Fruit fly (Drosophila melanogaster) whole organism, adult: ENCODE data around the gene Smyd5.

Source experiments
- CG11617 ChIP-seq: fragments of 200-800 bp; sonication (Bioruptor generic); optimal IDR thresholded peaks from 2 replicates; lab custom pipeline; 2017; ENCODE audit warnings: mild to moderate bottlenecking, missing biosample characterization, missing genetic modification reagents, missing genetic modification characterization
- CG12768 ChIP-seq: fragments of 200-800 bp; sonication (Bioruptor generic); optimal IDR thresholded peaks from 2 replicates; lab custom pipeline; 2017; ENCODE audit warnings: missing biosample characterization, missing genetic modification characterization, mild to moderate bottlenecking, moderate library complexity, missing genetic modification reagents
- CG14711 ChIP-seq: fragments of 200-800 bp; sonication (Bioruptor generic); optimal IDR thresholded peaks from 2 replicates; lab custom pipeline; 2018; ENCODE audit warnings: missing biosample characterization, mild to moderate bottlenecking, missing genetic modification characterization, moderate library complexity
- CG1620 ChIP-seq: fragments of 200-800 bp; sonication (Bioruptor generic); optimal IDR thresholded peaks from 2 replicates; lab custom pipeline; 2016; ENCODE audit warnings: missing biosample characterization, missing genetic modification characterization
- CG33017 ChIP-seq: fragments of 200-800 bp; sonication (Bioruptor generic); optimal IDR thresholded peaks from 2 replicates; lab custom pipeline; 2018; ENCODE audit warnings: missing biosample characterization, mild to moderate bottlenecking, missing genetic modification characterization, moderate library complexity
- CG5204 ChIP-seq: fragments of 200-800 bp; sonication (Bioruptor generic); optimal IDR thresholded peaks from 2 replicates; lab custom pipeline; 2016; ENCODE audit warnings: missing biosample characterization, missing genetic modification characterization
- CG7045 ChIP-seq: fragments of 200-800 bp; sonication (Bioruptor generic); optimal IDR thresholded peaks from 2 replicates; lab custom pipeline; 2017; ENCODE audit warnings: missing biosample characterization, mild to moderate bottlenecking, missing genetic modification characterization
- CG7101 ChIP-seq: fragments of 200-800 bp; sonication (Bioruptor generic); optimal IDR thresholded peaks from 2 replicates; lab custom pipeline; 2018; ENCODE audit warnings: missing biosample characterization, mild to moderate bottlenecking, missing genetic modification characterization, moderate library complexity
- Clk ChIP-seq: fragments of 200-800 bp; sonication (Bioruptor generic); optimal IDR thresholded peaks from 2 replicates; lab custom pipeline; 2017; ENCODE audit warnings: missing biosample characterization, missing genetic modification characterization
- Crg-1 ChIP-seq: fragments of 200-800 bp; sonication (Bioruptor generic); optimal IDR thresholded peaks from 2 replicates; lab custom pipeline; 2016; ENCODE audit warnings: missing biosample characterization, missing genetic modification characterization
- Hr96 ChIP-seq: fragments of 200-800 bp; sonication (Bioruptor generic); optimal IDR thresholded peaks from 2 replicates; lab custom pipeline; 2016; ENCODE audit warnings: missing biosample characterization, missing genetic modification characterization
- Mnt ChIP-seq: fragments of 200-800 bp; sonication (Bioruptor generic); optimal IDR thresholded peaks from 2 replicates; lab custom pipeline; 2016; ENCODE audit warnings: missing biosample characterization, mild to moderate bottlenecking, missing genetic modification characterization
- bab1 ChIP-seq: fragments of 200-800 bp; sonication (Bioruptor generic); optimal IDR thresholded peaks from 3 replicates; lab custom pipeline; 2019; ENCODE audit warnings: missing biosample characterization, mild to moderate bottlenecking, missing genetic modification characterization, moderate library complexity
- cic ChIP-seq: fragments of 200-800 bp; sonication (Bioruptor generic); optimal IDR thresholded peaks from 2 replicates; lab custom pipeline; 2017; ENCODE audit warnings: missing biosample characterization, mild to moderate bottlenecking, missing genetic modification characterization, moderate library complexity
- cnc ChIP-seq, 2 experiments: fragments of >200 bp; optimal IDR thresholded peaks; 2 replicates each; lab custom pipeline; 2017
- kay ChIP-seq: fragments of 200-800 bp; sonication (Bioruptor generic); peaks from one replicate; lab custom pipeline; 2016; ENCODE audit warnings: missing biosample characterization, missing genetic modification characterization, borderline replicate concordance
- ovo ChIP-seq: fragments of 200-800 bp; sonication (Bioruptor generic); optimal IDR thresholded peaks from 2 replicates; lab custom pipeline; 2016; ENCODE audit warnings: missing biosample characterization, missing genetic modification characterization
- pad ChIP-seq: fragments of 200-800 bp; sonication (Bioruptor generic); optimal IDR thresholded peaks from 3 replicates; lab custom pipeline; 2017; ENCODE audit warnings: missing biosample characterization, missing genetic modification characterization, mild to moderate bottlenecking, moderate library complexity, missing genetic modification reagents
- tj ChIP-seq: fragments of 200-800 bp; sonication (Bioruptor generic); optimal IDR thresholded peaks from 3 replicates; lab custom pipeline; 2017; ENCODE audit warnings: missing biosample characterization, mild to moderate bottlenecking, missing genetic modification characterization, moderate library complexity
- toe ChIP-seq: fragments of 200-800 bp; sonication (Bioruptor generic); optimal IDR thresholded peaks from 2 replicates; lab custom pipeline; 2016; ENCODE audit warnings: missing biosample characterization, missing genetic modification characterization

The Smyd5 gene

DNA sequence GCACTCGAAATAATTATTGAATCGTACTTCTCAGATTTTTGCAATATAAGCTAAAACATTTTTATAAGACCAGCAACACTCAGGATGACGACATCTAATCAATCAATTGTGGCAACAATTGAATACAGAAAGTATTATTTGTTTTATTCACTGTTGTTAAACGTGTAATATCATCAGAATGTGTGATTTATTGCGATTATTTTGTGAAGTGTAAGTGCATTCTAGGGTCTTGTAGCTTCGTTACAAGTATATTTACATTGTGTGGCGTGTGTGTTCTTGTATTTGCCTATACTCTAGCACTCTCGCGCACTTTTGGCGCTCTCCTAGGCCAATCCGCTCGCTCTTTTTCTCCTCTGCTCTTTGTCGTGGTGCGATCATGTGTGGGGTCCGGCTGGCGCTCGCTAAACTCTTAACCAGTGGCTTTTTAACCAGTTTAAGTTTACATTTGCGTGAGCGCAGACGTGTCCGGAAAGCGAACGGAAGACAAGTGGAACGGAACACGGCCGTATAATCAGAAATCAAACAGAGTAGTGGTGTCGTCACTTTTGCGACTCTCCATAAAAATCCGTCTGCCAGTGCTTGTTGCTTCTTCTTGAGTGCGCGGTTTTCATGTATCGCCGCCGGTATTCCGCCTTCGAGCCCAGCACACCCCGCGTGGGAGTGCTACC is 14.0 kb downstream of the Smyd5 start:
- peak; percentile 86 for TF ChIP-seq bab1 (GFP tag; lab: Kevin White, UChicago)
- TF ChIP-seq cnc (optimal IDR thresholded peaks at IDR 0.05; lab: Kevin White, UChicago): no peak
- peak; percentile 17 for TF ChIP-seq CG1620 (GFP tag; lab: Kevin White, UChicago)
- peak; percentile 78 for TF ChIP-seq pad (GFP tag; lab: Kevin White, UChicago)
- peak; percentile 57 for TF ChIP-seq tj (GFP tag; lab: Kevin White, UChicago)
- peak; percentile 88 for TF ChIP-seq CG7101
- TF ChIP-seq ovo (GFP tag; lab: Kevin White, UChicago): peak; percentile 53
- TF ChIP-seq CG33017 (tag; lab: Kevin White, UChicago): peak; percentile 74
- peak; percentile 89 for TF ChIP-seq CG5204 (GFP tag; lab: Kevin White, UChicago)
- peak; percentile 57 for TF ChIP-seq Crg-1 (GFP tag; lab: Kevin White, UChicago)
- TF ChIP-seq CG11617: peak; percentile 91
- TF ChIP-seq cic (GFP tag; lab: Kevin White, UChicago): peak; percentile 30
- TF ChIP-seq CG7045 (GFP tag; lab: Kevin White, UChicago): peak; percentile 79
- TF ChIP-seq kay (GFP tag; lab: Kevin White, UChicago): no peak
- TF ChIP-seq toe (GFP tag; lab: Kevin White, UChicago): peak; percentile 63
- peak; percentile 39 for TF ChIP-seq Mnt (GFP tag; lab: Kevin White, UChicago)
- TF ChIP-seq CG14711 (tag; lab: Kevin White, UChicago): peak; percentile 87
- peak; percentile 40 for TF ChIP-seq CG12768 (GFP tag; lab: Kevin White, UChicago)
- peak; percentile 87 for TF ChIP-seq Hr96 (GFP tag; lab: Kevin White, UChicago)
- peak; percentile 74 for TF ChIP-seq Clk (GFP tag; lab: Kevin White, UChicago)

DNA sequence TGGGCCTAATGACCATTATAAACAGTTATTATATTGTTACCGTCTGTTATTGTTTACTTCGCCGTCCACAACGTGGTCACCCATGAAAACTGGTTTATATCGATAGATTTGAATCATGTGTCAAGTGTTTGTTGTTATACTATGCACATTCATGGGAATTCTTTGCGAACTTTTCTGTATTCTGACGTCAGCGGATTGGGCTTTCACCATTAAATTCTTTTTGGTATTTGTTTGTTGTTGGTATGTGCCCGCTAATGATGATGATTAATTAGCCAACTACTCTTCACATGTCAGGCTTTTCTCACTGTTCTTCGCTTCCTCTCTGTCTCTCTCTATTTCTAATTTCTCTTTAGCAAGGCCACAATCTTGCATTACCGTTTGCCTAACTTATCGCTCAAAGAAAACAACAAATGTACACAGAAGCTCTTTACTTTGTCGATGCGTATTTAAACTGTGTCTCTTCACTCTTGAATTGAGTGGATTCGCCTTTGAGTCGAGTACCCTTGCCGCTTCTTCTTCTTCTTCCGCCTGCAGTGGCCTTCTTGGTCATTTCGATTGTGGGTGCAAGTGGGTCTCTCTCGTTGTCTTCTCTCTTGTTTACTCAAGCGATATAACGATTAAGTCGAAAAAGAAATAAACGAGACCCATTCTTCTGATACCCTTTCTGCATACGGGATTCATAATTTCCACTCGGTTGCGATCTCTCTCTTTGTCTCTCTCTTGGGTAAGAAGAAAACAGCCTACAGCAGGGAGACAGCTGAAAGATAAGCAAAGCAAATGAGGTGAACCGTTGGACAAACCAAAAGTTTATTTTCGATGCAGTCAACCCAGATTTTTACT is 14.7 kb downstream of the Smyd5 start:
- TF ChIP-seq kay (GFP tag; lab: Kevin White, UChicago) (peak; percentile 89), CG12768 (GFP tag; lab: Kevin White, UChicago) (peak; percentile 75), Crg-1 (GFP tag; lab: Kevin White, UChicago) (no peak), CG7045 (GFP tag; lab: Kevin White, UChicago) (no peak), ovo (GFP tag; lab: Kevin White, UChicago) (no peak), pad (GFP tag; lab: Kevin White, UChicago) (no peak), bab1 (GFP tag; lab: Kevin White, UChicago) (no peak), CG5204 (GFP tag; lab: Kevin White, UChicago) (no peak), CG1620 (GFP tag; lab: Kevin White, UChicago) (no peak), toe (GFP tag; lab: Kevin White, UChicago) (no peak), Hr96 (GFP tag; lab: Kevin White, UChicago) (no peak), CG14711 (tag; lab: Kevin White, UChicago) (no peak), Mnt (GFP tag; lab: Kevin White, UChicago) (peak; percentile 48), CG7101 (peak; percentile 58), cic (GFP tag; lab: Kevin White, UChicago) (peak; percentile 95), tj (GFP tag; lab: Kevin White, UChicago) (no peak), cnc (optimal IDR thresholded peaks at IDR 0.05; lab: Kevin White, UChicago) (peak in 1 of 2 experiments; percentile 34), CG33017 (tag; lab: Kevin White, UChicago) (peak; percentile 75), CG11617 (no peak), Clk (GFP tag; lab: Kevin White, UChicago) (no peak)

DNA sequence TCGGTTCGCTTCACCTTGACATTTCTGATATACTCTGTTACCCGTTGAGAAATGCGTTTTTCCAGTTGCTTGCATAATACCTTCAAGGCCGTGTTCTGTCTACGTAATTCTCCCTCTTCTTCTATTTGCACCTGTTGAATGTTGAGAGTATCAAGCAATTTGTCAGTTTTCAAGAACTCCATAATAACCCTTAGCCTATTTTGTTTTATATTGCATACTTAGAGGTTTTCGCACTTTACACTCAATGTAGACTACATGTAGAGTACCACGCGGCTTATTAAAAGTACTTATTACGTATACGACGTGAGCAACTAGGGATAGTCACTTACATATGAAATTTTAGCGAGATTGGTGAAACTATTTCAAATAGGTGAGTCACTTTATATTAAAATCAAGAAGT is 15.5 kb downstream of the Smyd5 start:
- TF ChIP-seq CG33017 (tag; lab: Kevin White, UChicago) (no peak), Mnt (GFP tag; lab: Kevin White, UChicago) (peak; percentile 4), ovo (GFP tag; lab: Kevin White, UChicago) (peak; percentile 35)

DNA sequence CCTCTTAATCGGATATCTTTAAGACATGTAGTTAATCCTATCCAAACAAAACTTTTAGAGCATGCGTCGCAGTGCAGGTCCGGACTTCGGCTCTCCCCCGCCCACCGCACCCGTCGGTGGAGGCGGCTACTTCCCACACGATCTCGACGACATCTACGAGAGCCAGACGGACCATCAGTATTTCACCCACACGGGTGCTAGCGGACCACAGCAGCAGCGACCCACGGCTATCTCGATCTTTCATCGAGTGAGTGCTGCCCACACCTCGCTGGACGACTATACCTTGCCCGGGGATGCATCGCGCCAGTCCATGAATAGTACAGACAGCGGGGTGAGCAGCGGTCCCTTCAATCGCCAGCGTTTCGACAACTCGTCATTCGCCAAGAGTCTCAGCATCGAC is 17.0 kb downstream of the Smyd5 start:
- TF ChIP-seq CG5204 (GFP tag; lab: Kevin White, UChicago): no peak
- TF ChIP-seq cic (GFP tag; lab: Kevin White, UChicago): no peak
- TF ChIP-seq toe (GFP tag; lab: Kevin White, UChicago): no peak
- no peak for TF ChIP-seq Crg-1 (GFP tag; lab: Kevin White, UChicago)
- no peak for TF ChIP-seq ovo (GFP tag; lab: Kevin White, UChicago)
- TF ChIP-seq CG1620 (GFP tag; lab: Kevin White, UChicago): no peak
- no peak for TF ChIP-seq tj (GFP tag; lab: Kevin White, UChicago)
- no peak for TF ChIP-seq bab1 (GFP tag; lab: Kevin White, UChicago)
- no peak for TF ChIP-seq pad (GFP tag; lab: Kevin White, UChicago)
- no peak for TF ChIP-seq cnc (optimal IDR thresholded peaks at IDR 0.05; lab: Kevin White, UChicago)
- no peak for TF ChIP-seq CG14711 (tag; lab: Kevin White, UChicago)
- TF ChIP-seq CG7101: no peak
- no peak for TF ChIP-seq CG11617
- TF ChIP-seq CG33017 (tag; lab: Kevin White, UChicago): no peak
- no peak for TF ChIP-seq Clk (GFP tag; lab: Kevin White, UChicago)
- no peak for TF ChIP-seq kay (GFP tag; lab: Kevin White, UChicago)
- no peak for TF ChIP-seq CG7045 (GFP tag; lab: Kevin White, UChicago)
- no peak for TF ChIP-seq Mnt (GFP tag; lab: Kevin White, UChicago)
- no peak for TF ChIP-seq Hr96 (GFP tag; lab: Kevin White, UChicago)
